Fruit fly (Drosophila melanogaster) S2 (cell line): ENCODE measurements around the gene CG13460.

Experiments
- CG8478 ChIP-seq: fragments of >200 bp; optimal IDR thresholded peaks from 2 replicates; lab custom pipeline; 2018
- CTCF ChIP-seq, 2 experiments: fragments of >200 bp; optimal IDR thresholded peaks; 2 replicates each; lab custom pipeline; 2018

DNA sequence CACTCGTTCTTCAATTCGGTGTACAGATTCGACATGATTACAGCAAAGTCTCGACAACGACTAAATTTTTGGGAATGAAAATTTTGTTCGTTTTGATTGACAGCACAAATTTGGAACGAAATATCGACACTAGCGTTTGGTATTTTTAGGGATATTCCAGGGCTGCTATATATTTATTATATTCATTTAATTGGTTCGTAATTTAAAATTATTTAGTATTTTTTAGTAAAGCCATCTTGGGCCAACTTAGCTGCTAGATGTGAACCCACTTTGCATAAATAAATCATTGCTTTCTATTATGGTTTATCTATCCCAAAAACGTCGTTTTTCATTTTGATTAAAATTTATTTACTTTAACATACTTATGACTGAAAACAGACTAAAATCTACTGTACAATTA is 19.0 kb downstream of the CG13460 start, which contains the start of gene Rpn12R:
- TF ChIP-seq CG8478 (no peak), CTCF (optimal IDR thresholded peaks at IDR 0.05; lab: Kevin White, UChicago) (no peak)
